Worm (Caenorhabditis elegans) whole organism, young adult: Measurements from ENCODE around the gene moa-1.

Experiments used
- F49E8.2 ChIP-seq: sonication (generic microtip); optimal IDR thresholded peaks from 3 replicates; lab custom pipeline; 2017; ENCODE audit warnings: missing genetic modification characterization, mild to moderate bottlenecking, missing compliant biosample characterization, antibody characterized with exemption, moderate library complexity; ENCODE audit not compliant: insufficient read depth
- F52B5.7 ChIP-seq: sonication (generic microtip); optimal IDR thresholded peaks from 2 replicates; lab custom pipeline; 2016; ENCODE audit warnings: mild to moderate bottlenecking, missing genetic modification characterization, missing compliant biosample characterization
- F55B11.4 ChIP-seq: sonication (generic microtip); optimal IDR thresholded peaks from 2 replicates; lab custom pipeline; 2016; ENCODE audit warnings: missing compliant biosample characterization, missing genetic modification characterization, borderline replicate concordance; ENCODE audit not compliant: insufficient read depth
- aptf-3 ChIP-seq: fragments of 200-800 bp; sonication (Bioruptor generic); IDR thresholded peaks from 2 replicates; pipeline ENCODE4 v1.3.6; 2022; ENCODE audit warnings: missing genetic modification characterization, missing compliant biosample characterization
- attf-3 ChIP-seq: fragments of 200-800 bp; sonication (Bioruptor generic); conservative IDR thresholded peaks from 2 replicates; pipeline ENCODE4 v1.3.6; 2022; ENCODE audit warnings: missing genetic modification reagents, missing genetic modification characterization, missing compliant biosample characterization
- attf-5 ChIP-seq: fragments of 200-800 bp; sonication (Bioruptor generic); optimal IDR thresholded peaks from 2 replicates; lab custom pipeline; 2018; ENCODE audit warnings: mild to moderate bottlenecking, missing genetic modification characterization, missing compliant biosample characterization
- ets-4 ChIP-seq: fragments of 200-800 bp; sonication (Bioruptor generic); optimal IDR thresholded peaks from 2 replicates; lab custom pipeline; 2018; ENCODE audit warnings: mild to moderate bottlenecking, missing genetic modification characterization, missing compliant biosample characterization
- madf-3 ChIP-seq: fragments of 200-800 bp; sonication (Bioruptor generic); IDR thresholded peaks from 2 replicates; pipeline ENCODE4 v1.3.6; 2022; ENCODE audit warnings: missing genetic modification reagents, missing genetic modification characterization, missing compliant biosample characterization
- mel-28 ChIP-seq: sonication (generic microtip); optimal IDR thresholded peaks from 2 replicates; lab custom pipeline; 2016; ENCODE audit warnings: borderline replicate concordance, mild to moderate bottlenecking, missing genetic modification characterization, missing compliant biosample characterization
- nhr-27 ChIP-seq: fragments of 200-800 bp; sonication (Bioruptor generic); optimal IDR thresholded peaks from 2 replicates; lab custom pipeline; 2018; ENCODE audit warnings: mild to moderate bottlenecking, missing genetic modification characterization, moderate library complexity, missing compliant biosample characterization
- snpc-4 ChIP-seq, 5 experiments: fragments of 150-350 bp in 1 of 5; sonication (generic microtip) in 4 of 5; optimal IDR thresholded peaks; 2 replicates each; lab custom pipeline; 2014 to 2018; ENCODE audit warnings: missing genetic modification characterization in 5 of 5, missing biosample characterization in 3 of 5, antibody characterized with exemption in 2 of 5, mild to moderate bottlenecking in 2 of 5, missing compliant biosample characterization in 2 of 5, missing genotype in 2 of 5, moderate library complexity in 2 of 5, missing genetic modification reagents in 1 of 5
- unc-130 ChIP-seq: sonication (generic microtip); optimal IDR thresholded peaks from 2 replicates; lab custom pipeline; 2016; ENCODE audit warnings: missing genetic modification reagents, missing genetic modification characterization, missing compliant biosample characterization
- xnd-1 ChIP-seq: sonication (generic microtip); optimal IDR thresholded peaks from 2 replicates; lab custom pipeline; 2016; ENCODE audit warnings: missing genotype, missing genetic modification reagents, missing genetic modification characterization, missing compliant biosample characterization

DNA sequence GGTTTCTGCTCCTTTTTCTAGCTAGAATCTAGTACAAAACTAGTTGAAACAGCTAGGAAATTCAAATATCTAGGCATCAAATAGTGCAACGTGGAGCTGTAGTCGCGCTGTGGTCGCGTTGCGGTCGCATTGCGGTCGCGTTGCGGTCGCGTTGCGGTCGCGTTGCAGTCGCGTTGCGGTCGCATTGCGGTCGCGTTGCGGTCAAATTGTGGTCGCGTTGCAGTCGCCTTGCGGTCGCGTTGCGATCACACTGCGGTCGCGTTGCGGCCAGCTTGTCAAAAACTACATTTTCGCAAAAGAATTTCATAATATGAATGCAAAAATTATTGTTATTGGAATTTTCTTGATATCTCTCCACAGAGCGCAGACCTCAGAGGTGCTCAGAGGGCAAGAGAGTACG, 6.3 kb upstream of the moa-1 start:
- no peak for TF ChIP-seq ets-4 (GFP tag; lab: Kevin White, UChicago)
- no peak for TF ChIP-seq unc-130
- TF ChIP-seq attf-3 (GFP tag; lab: Robert Waterston, UW), result no peak
- TF ChIP-seq madf-3 (GFP tag; lab: Robert Waterston, UW), result no peak
- TF ChIP-seq nhr-27 (tag; lab: Kevin White, UChicago), result no peak
- TF ChIP-seq F52B5.7, result no peak
- TF ChIP-seq aptf-3 (GFP tag; lab: Robert Waterston, UW), result no peak
- TF ChIP-seq xnd-1, result no peak
- TF ChIP-seq mel-28 (tag; lab: Kevin White, UChicago), result no peak
- TF ChIP-seq F49E8.2, result no peak
- no peak for TF ChIP-seq attf-5
- TF ChIP-seq F55B11.4, result no peak
- no peak for TF ChIP-seq snpc-4 (GFP tag; optimal IDR thresholded peaks at IDR 0.05; lab: Kevin White, UChicago)
- TF ChIP-seq snpc-4 (tag; optimal IDR thresholded peaks at IDR 0.05; lab: Kevin White, UChicago), result no peak
